Worm (Caenorhabditis elegans) whole organism, L3 larva: ENCODE measurements around the gene rike-1.

Experiments used
- ama-1 ChIP-seq: fragments of 150-350 bp; optimal IDR thresholded peaks from 2 replicates; lab custom pipeline; 2018
- ceh-82 ChIP-seq: fragments of 150-350 bp; optimal IDR thresholded peaks from 2 replicates; lab custom pipeline; 2014; ENCODE audit warnings: missing biosample characterization, missing genetic modification characterization
- pqm-1 ChIP-seq: fragments of 150-350 bp; optimal IDR thresholded peaks from 2 replicates; lab custom pipeline; 2017; ENCODE audit warnings: missing biosample characterization, missing genetic modification characterization, inconsistent platforms
- unc-39 ChIP-seq: sonication (generic microtip); optimal IDR thresholded peaks from 4 replicates; lab custom pipeline; 2017; ENCODE audit warnings: missing biosample characterization, missing genetic modification characterization
- unc-62 ChIP-seq: fragments of 150-350 bp; sonication (generic microtip); optimal IDR thresholded peaks from 4 replicates; lab custom pipeline; 2014; ENCODE audit warnings: missing biosample characterization, missing genetic modification reagents, missing genetic modification characterization

DNA sequence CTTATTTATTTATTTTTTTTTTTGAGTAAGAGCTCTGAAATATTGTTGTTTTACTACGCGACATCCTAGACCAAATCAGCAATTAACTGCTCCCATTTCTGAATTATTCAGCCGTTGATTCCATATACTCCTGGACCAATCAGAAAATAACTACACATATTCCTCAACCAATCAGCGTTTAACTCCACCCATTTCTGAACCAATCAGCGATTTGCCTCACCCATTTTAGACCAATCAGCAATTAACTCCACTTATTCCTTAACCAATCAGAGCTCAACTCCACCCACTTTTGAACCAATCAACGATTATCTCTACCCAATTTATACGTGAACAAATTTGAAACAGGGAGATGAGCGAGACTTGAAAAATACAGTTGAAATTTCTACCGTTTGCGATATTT is 52.0 kb downstream of the rike-1 start:
- TF ChIP-seq unc-39 (tag; lab: Kevin White, UChicago): no peak
- no peak for TF ChIP-seq ama-1 (lab: Kevin White, UChicago)
- TF ChIP-seq unc-62: no peak
- no peak for TF ChIP-seq pqm-1 (tag; lab: Kevin White, UChicago)
- no peak for TF ChIP-seq ceh-82
